Worm (Caenorhabditis elegans): ENCODE data around the gene H08J19.1.

DNA sequence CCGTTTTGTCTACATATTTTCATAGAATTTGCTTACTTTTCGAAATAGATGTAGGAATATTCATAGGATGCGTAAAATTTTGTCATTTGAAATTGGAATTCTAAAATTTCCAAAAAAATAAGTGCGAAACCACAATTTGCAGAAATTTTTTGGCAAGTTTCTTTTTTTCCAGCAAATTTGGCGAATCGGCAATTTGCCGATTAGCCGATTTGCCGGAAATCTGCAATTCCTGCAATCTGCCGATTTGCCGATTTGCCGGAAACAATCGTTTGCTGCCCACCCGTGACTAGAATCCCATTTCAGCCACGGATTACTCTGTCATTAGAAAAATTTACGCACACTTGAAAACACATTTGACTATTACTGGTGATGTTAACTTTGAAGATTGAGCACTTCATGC lies 38.5 kb upstream of the H08J19.1 start:
- TF ChIP-seq hlh-30 (tag; optimal IDR thresholded peaks at IDR 0.05; ENCODE audit: insufficient read depth) (no peak), egl-27 (tag; optimal IDR thresholded peaks at IDR 0.05) (no peak), aly-2 (tag; optimal IDR thresholded peaks at IDR 0.05) (no peak), skn-1 (tag; optimal IDR thresholded peaks at IDR 0.05) (no peak), zfp-3 (GFP tag; conservative IDR thresholded peaks at IDR 0.05) (no peak), madf-5 (GFP tag; IDR thresholded peaks at IDR 0.05) (no peak), nhr-237 (tag; optimal IDR thresholded peaks at IDR 0.05) (no peak), nhr-42 (GFP tag; IDR thresholded peaks at IDR 0.05) (no peak), nhr-11 (tag; optimal IDR thresholded peaks at IDR 0.05) (no peak), Y48G9A.11 (GFP tag; IDR thresholded peaks at IDR 0.05) (no peak)
